Worm (Caenorhabditis elegans) whole organism, late embryonic: ENCODE results near the gene npp-8.

Experiments
- K09A11.1 ChIP-seq: sonication (generic microtip); optimal IDR thresholded peaks from 2 replicates; lab custom pipeline; 2017; ENCODE audit warnings: antibody characterized with exemption, mild to moderate bottlenecking, missing genetic modification characterization, missing compliant biosample characterization; ENCODE audit not compliant: insufficient read depth
- hlh-15 ChIP-seq: sonication (generic microtip); optimal IDR thresholded peaks from 2 replicates; lab custom pipeline; 2016; ENCODE audit warnings: missing genetic modification characterization, missing compliant biosample characterization
- nhr-11 ChIP-seq: fragments of 150-350 bp; optimal IDR thresholded peaks from 2 replicates; lab custom pipeline; 2014; ENCODE audit warnings: missing biosample characterization, missing genetic modification characterization

DNA sequence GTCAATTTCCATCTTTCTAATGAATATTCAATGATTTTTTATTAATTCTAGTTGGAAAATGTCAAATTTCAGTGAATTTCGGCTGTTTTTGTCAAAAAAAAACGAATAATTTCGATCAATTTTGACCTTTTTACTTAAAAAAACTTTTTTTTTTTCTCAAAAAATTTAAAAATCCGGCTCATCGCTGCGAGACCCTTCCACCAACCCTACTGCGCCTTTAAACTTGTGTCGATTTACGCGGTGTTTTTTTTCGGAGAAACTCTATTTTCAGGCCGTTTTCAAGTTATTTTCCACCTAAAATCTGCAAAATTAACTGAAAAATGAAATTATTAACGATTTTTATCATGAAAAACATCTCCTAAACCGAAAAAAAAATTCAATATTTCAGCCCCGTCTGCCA lies 5.2 kb upstream of the npp-8 start:
- no peak for TF ChIP-seq hlh-15 (tag; lab: Kevin White, UChicago)
- TF ChIP-seq K09A11.1 (tag; lab: Kevin White, UChicago) = no peak
- TF ChIP-seq nhr-11 = no peak
